Worm (Caenorhabditis elegans): ENCODE measurements around the gene Y19D10B.6.

DNA sequence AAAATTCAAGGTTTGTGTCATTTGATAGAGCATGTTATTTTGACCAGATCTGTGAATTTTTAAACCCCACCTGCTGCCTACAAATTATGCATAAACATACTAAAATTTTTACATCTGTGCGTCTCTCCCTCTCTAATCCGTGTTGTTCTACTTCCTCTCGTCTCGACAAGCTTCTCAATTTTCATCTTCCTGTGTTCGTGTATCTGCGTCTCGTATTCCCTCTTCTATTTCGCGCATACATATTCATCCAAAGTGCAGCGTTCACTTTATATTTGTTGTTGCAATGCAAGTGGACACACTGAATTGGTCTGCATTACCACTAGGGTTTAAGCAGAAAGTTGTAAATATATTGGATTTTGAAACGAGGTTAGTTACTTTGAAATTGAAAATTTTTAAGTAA is 42.4 kb downstream of the Y19D10B.6 start, which contains the start of gene fbxa-137:
- TF ChIP-seq K09A11.1 (tag; optimal IDR thresholded peaks at IDR 0.05; ENCODE audit: insufficient read depth) (no peak), rnt-1 (tag; optimal IDR thresholded peaks at IDR 0.05) (no peak), C08G9.2 (tag; optimal IDR thresholded peaks at IDR 0.05) (no peak)
